Worm (Caenorhabditis elegans) whole organism, mixed stage, embryonic: ENCODE data around the gene inx-18.

ENCODE experiments used
- M03D4.4 ChIP-seq: sonication (generic microtip); optimal IDR thresholded peaks from 2 replicates; lab custom pipeline; 2017; ENCODE audit warnings: mild to moderate bottlenecking, missing genetic modification characterization, missing compliant biosample characterization
- bed-3 ChIP-seq: fragments of 200-800 bp; sonication (Bioruptor generic); optimal IDR thresholded peaks from 3 replicates; lab custom pipeline; 2018; ENCODE audit warnings: mild to moderate bottlenecking, missing genetic modification characterization, moderate library complexity, missing compliant biosample characterization
- blmp-1 ChIP-seq: fragments of 150-350 bp; optimal IDR thresholded peaks from 2 replicates; lab custom pipeline; 2014; ENCODE audit warnings: missing biosample characterization, missing genetic modification characterization
- ceh-39 ChIP-seq: fragments of 150-350 bp; optimal IDR thresholded peaks from 2 replicates; lab custom pipeline; 2014; ENCODE audit warnings: missing biosample characterization, missing genetic modification characterization
- ceh-43 ChIP-seq: fragments of 200-800 bp; sonication (Bioruptor generic); optimal IDR thresholded peaks from 2 replicates; lab custom pipeline; 2018; ENCODE audit warnings: mild to moderate bottlenecking, missing genetic modification characterization, moderate library complexity, missing compliant biosample characterization
- ceh-83 ChIP-seq: fragments of 200-800 bp; sonication (Bioruptor generic); optimal IDR thresholded peaks from 2 replicates; lab custom pipeline; 2018; ENCODE audit warnings: mild to moderate bottlenecking, missing genetic modification characterization, missing compliant biosample characterization
- ces-1 ChIP-seq: fragments of 150-350 bp; optimal IDR thresholded peaks from 2 replicates; lab custom pipeline; 2014; ENCODE audit warnings: missing biosample characterization, missing genetic modification reagents, missing genetic modification characterization
- cnd-1 ChIP-seq: fragments of 200-800 bp; sonication (Bioruptor generic); optimal IDR thresholded peaks from 2 replicates; lab custom pipeline; 2018; ENCODE audit warnings: mild to moderate bottlenecking, missing genetic modification characterization, missing compliant biosample characterization
- elt-1 ChIP-seq: sonication (generic microtip); optimal IDR thresholded peaks from 2 replicates; lab custom pipeline; 2017; ENCODE audit warnings: missing genetic modification characterization, mild to moderate bottlenecking, missing compliant biosample characterization, antibody characterized with exemption, moderate library complexity, borderline replicate concordance; ENCODE audit not compliant: insufficient read depth
- elt-3 ChIP-seq: fragments of 150-350 bp; optimal IDR thresholded peaks from 2 replicates; lab custom pipeline; 2014; ENCODE audit warnings: missing biosample characterization, missing genetic modification characterization
- flh-1 ChIP-seq: fragments of 200-800 bp; sonication (Bioruptor generic); optimal IDR thresholded peaks from 2 replicates; lab custom pipeline; 2018; ENCODE audit warnings: mild to moderate bottlenecking, missing genetic modification characterization, moderate library complexity, missing compliant biosample characterization
- ham-2 ChIP-seq: fragments of 200-800 bp; sonication (Bioruptor generic); optimal IDR thresholded peaks from 2 replicates; lab custom pipeline; 2018; ENCODE audit warnings: mild to moderate bottlenecking, missing genetic modification characterization, missing compliant biosample characterization
- hlh-1 ChIP-seq: fragments of 150-350 bp; optimal IDR thresholded peaks from 2 replicates; lab custom pipeline; 2014; ENCODE audit warnings: missing biosample characterization, missing genetic modification reagents, missing genetic modification characterization
- lin-13 ChIP-seq: fragments of 150-350 bp; optimal IDR thresholded peaks from 2 replicates; lab custom pipeline; 2014; ENCODE audit warnings: missing biosample characterization, missing genetic modification characterization
- lin-32 ChIP-seq: fragments of 200-800 bp; sonication (Bioruptor generic); optimal IDR thresholded peaks from 2 replicates; lab custom pipeline; 2018; ENCODE audit warnings: mild to moderate bottlenecking, missing genetic modification characterization, missing compliant biosample characterization
- lsy-2 ChIP-seq: fragments of 150-350 bp; optimal IDR thresholded peaks from 2 replicates; lab custom pipeline; 2014; ENCODE audit warnings: missing biosample characterization, missing genetic modification characterization
- mab-5 ChIP-seq: fragments of 150-350 bp; optimal IDR thresholded peaks from 2 replicates; lab custom pipeline; 2014; ENCODE audit warnings: missing biosample characterization, missing genetic modification characterization
- mep-1 ChIP-seq: fragments of 150-350 bp; optimal IDR thresholded peaks from 2 replicates; lab custom pipeline; 2017; ENCODE audit warnings: missing biosample characterization, missing genetic modification reagents, missing genetic modification characterization, inconsistent platforms
- mls-2 ChIP-seq: sonication (generic microtip); optimal IDR thresholded peaks from 2 replicates; lab custom pipeline; 2016; ENCODE audit warnings: mild to moderate bottlenecking, missing genetic modification characterization, moderate library complexity, missing compliant biosample characterization
- nhr-12 ChIP-seq: fragments of 150-350 bp; optimal IDR thresholded peaks from 2 replicates; lab custom pipeline; 2014; ENCODE audit warnings: missing biosample characterization, missing genetic modification characterization
- nhr-2 ChIP-seq: fragments of 150-350 bp; optimal IDR thresholded peaks from 2 replicates; lab custom pipeline; 2014; ENCODE audit warnings: missing biosample characterization, missing genetic modification characterization
- nhr-237 ChIP-seq: fragments of 150-350 bp; optimal IDR thresholded peaks from 2 replicates; lab custom pipeline; 2014; ENCODE audit warnings: missing biosample characterization, missing genetic modification characterization
- nhr-28 ChIP-seq: fragments of 150-350 bp; optimal IDR thresholded peaks from 2 replicates; lab custom pipeline; 2014; ENCODE audit warnings: missing biosample characterization, missing genetic modification characterization
- sem-2 ChIP-seq: fragments of 200-800 bp; sonication (Bioruptor generic); optimal IDR thresholded peaks from 2 replicates; lab custom pipeline; 2018; ENCODE audit warnings: mild to moderate bottlenecking, missing genetic modification characterization, missing compliant biosample characterization
- snpc-4 ChIP-seq: fragments of 150-350 bp; optimal IDR thresholded peaks from 2 replicates; lab custom pipeline; 2014; ENCODE audit warnings: missing biosample characterization, missing genetic modification characterization
- sptf-1 ChIP-seq: sonication (generic microtip); optimal IDR thresholded peaks from 2 replicates; lab custom pipeline; 2017; ENCODE audit warnings: mild to moderate bottlenecking, missing genetic modification characterization, moderate library complexity, missing compliant biosample characterization
- unc-39 ChIP-seq: fragments of 150-350 bp; optimal IDR thresholded peaks from 2 replicates; lab custom pipeline; 2014; ENCODE audit warnings: missing biosample characterization, missing genetic modification characterization
- unc-62 ChIP-seq: fragments of 150-350 bp; optimal IDR thresholded peaks from 2 replicates; lab custom pipeline; 2014; ENCODE audit warnings: missing biosample characterization, missing genetic modification reagents, missing genetic modification characterization
- zip-8 ChIP-seq: fragments of 150-350 bp; optimal IDR thresholded peaks from 2 replicates; lab custom pipeline; 2014; ENCODE audit warnings: missing biosample characterization, missing genetic modification characterization
- ztf-11 ChIP-seq: fragments of 150-350 bp; optimal IDR thresholded peaks from 2 replicates; lab custom pipeline; 2014; ENCODE audit warnings: missing biosample characterization, missing genetic modification characterization

The inx-18 gene

ce11 chrIV:570799-571300, 35.3 kb upstream of the inx-18 start, which contains the start of gene F56A11.5:
Gene F56A11.5, minus strand, starts transcription at chrIV:570849.
- TF ChIP-seq ceh-39 (tag; lab: Kevin White, UChicago) (no peak), elt-1 (tag; lab: Kevin White, UChicago) (no peak), zip-8 (tag; lab: Kevin White, UChicago) (no peak), sem-2 (GFP tag; lab: Kevin White, UChicago) (no peak), cnd-1 (tag; lab: Kevin White, UChicago) (no peak), ztf-11 (tag; lab: Kevin White, UChicago) (no peak), unc-39 (tag; lab: Kevin White, UChicago) (no peak), mls-2 (tag; lab: Kevin White, UChicago) (no peak), blmp-1 (tag; lab: Kevin White, UChicago) (no peak)
- TF ChIP-seq, all 35 proteins: peak for 0

ce11 chrIV:572487-572886, 33.7 kb upstream of the inx-18 start, which contains the start of gene gex-2:
Gene gex-2, plus strand, starts transcription at chrIV:572769.
- TF ChIP-seq nhr-28 (tag; lab: Kevin White, UChicago) (no peak), mep-1 (no peak), ceh-43 (GFP tag; lab: Kevin White, UChicago) (no peak), mls-2 (tag; lab: Kevin White, UChicago) (no peak), nhr-2 (tag; lab: Kevin White, UChicago) (no peak), elt-3 (tag; lab: Kevin White, UChicago) (no peak), nhr-12 (no peak), cnd-1 (tag; lab: Kevin White, UChicago) (no peak), hlh-1 (tag; lab: Kevin White, UChicago) (no peak), ces-1 (GFP tag; lab: Kevin White, UChicago) (no peak), ceh-83 (GFP tag; lab: Kevin White, UChicago) (no peak), lsy-2 (tag; lab: Kevin White, UChicago) (no peak), sptf-1 (tag; lab: Kevin White, UChicago) (no peak), lin-32 (no peak), snpc-4 (tag; lab: Kevin White, UChicago) (no peak), ceh-39 (tag; lab: Kevin White, UChicago) (no peak), lin-13 (tag; lab: Kevin White, UChicago) (no peak), unc-62 (GFP tag; lab: Kevin White, UChicago) (no peak), zip-8 (tag; lab: Kevin White, UChicago) (no peak), elt-1 (tag; lab: Kevin White, UChicago) (no peak)

ce11 chrIV:580512-580911, 25.6 kb upstream of the inx-18 start:
- TF ChIP-seq ztf-11 (tag; lab: Kevin White, UChicago) (no peak), M03D4.4 (tag; lab: Kevin White, UChicago) (no peak), nhr-12 (no peak), nhr-2 (tag; lab: Kevin White, UChicago) (no peak), bed-3 (GFP tag; lab: Kevin White, UChicago) (no peak), lin-13 (tag; lab: Kevin White, UChicago) (no peak), cnd-1 (tag; lab: Kevin White, UChicago) (no peak)

- TF ChIP-seq mab-5 (tag; lab: Kevin White, UChicago): no peak
- TF ChIP-seq lsy-2 (tag; lab: Kevin White, UChicago): no peak
- no peak for TF ChIP-seq ces-1 (GFP tag; lab: Kevin White, UChicago)
- TF ChIP-seq nhr-2 (tag; lab: Kevin White, UChicago): no peak
- no peak for TF ChIP-seq blmp-1 (tag; lab: Kevin White, UChicago)
- no peak for TF ChIP-seq M03D4.4 (tag; lab: Kevin White, UChicago)
- no peak for TF ChIP-seq elt-3 (tag; lab: Kevin White, UChicago)
- no peak for TF ChIP-seq bed-3 (GFP tag; lab: Kevin White, UChicago)
These were observed 24.0 kb upstream of the inx-18 start, which contains the start of gene F56A11.6 for ce11 chrIV:582130-582529. Gene F56A11.6, minus strand, starts transcription at chrIV:582230.

- TF ChIP-seq blmp-1 (tag; lab: Kevin White, UChicago) (no peak), nhr-237 (no peak), nhr-12 (no peak), cnd-1 (tag; lab: Kevin White, UChicago) (no peak), elt-1 (tag; lab: Kevin White, UChicago) (no peak), flh-1 (GFP tag; lab: Kevin White, UChicago) (no peak), ham-2 (no peak), nhr-2 (tag; lab: Kevin White, UChicago) (no peak), M03D4.4 (tag; lab: Kevin White, UChicago) (no peak), ceh-43 (GFP tag; lab: Kevin White, UChicago) (no peak), ztf-11 (tag; lab: Kevin White, UChicago) (no peak), ceh-39 (tag; lab: Kevin White, UChicago) (no peak), ces-1 (GFP tag; lab: Kevin White, UChicago) (no peak), ceh-83 (GFP tag; lab: Kevin White, UChicago) (no peak), snpc-4 (tag; lab: Kevin White, UChicago) (no peak), sem-2 (GFP tag; lab: Kevin White, UChicago) (no peak), mls-2 (tag; lab: Kevin White, UChicago) (no peak)
These were observed 22.1 kb upstream of the inx-18 start for ce11 chrIV:584039-584438.
